Worm (Caenorhabditis elegans): ENCODE results near the gene srlf-12.

Gene srlf-12

ce11 chrIV:10891993-10892392, at the start of gene srlf-12:
TSS of gene srlf-12 (minus strand) at chrIV:10892093.
- TF ChIP-seq ama-1 (optimal IDR thresholded peaks at IDR 0.05) (no peak), tbx-37 (GFP tag; conservative IDR thresholded peaks at IDR 0.05) (no peak), tbx-11 (GFP tag; IDR thresholded peaks at IDR 0.05) (no peak), B0310.2 (tag; optimal IDR thresholded peaks at IDR 0.05) (no peak), hnd-1 (tag; optimal IDR thresholded peaks at IDR 0.05) (no peak), F13C5.2 (tag; optimal IDR thresholded peaks at IDR 0.05) (no peak), pes-1 (GFP tag; IDR thresholded peaks at IDR 0.05) (no peak), hmg-4 (GFP tag; optimal IDR thresholded peaks at IDR 0.05) (no peak)

DNA sequence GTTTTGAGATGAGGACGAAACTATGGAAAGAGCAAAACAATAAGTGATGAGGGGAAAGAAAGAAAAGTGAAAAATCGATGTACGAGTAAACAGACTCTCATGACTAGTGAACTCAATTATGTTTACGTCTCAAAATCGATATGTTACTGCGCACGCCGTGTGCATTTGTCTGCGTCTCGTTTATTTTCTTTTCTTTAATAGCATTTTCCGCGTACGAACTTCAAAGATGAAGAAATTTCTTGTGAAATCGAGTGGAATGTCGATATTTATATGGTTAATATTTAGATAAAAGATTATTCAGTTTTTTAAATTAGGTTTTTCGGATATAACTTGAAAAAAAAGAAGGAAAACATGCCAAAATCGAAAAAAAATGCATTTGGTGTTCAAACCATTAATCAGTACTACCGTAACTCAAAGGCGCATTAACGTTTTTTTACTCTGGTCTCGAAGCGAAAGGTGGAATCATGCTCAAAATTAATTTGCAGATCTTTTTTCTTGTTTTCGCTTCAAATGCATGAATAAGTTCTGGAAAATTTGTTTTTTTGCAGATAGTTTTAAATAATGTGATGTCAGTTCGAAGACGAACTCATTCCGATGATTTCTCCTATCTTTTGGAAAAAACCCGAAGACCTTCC, 45.1 kb upstream of the srlf-12 start, which contains the start of gene fic-1:
Gene fic-1, plus strand, starts transcription at position 549 of the 635 bp plus-strand sequence.
- TF ChIP-seq tbx-37 (GFP tag; conservative IDR thresholded peaks at IDR 0.05) (no peak), tbx-11 (GFP tag; IDR thresholded peaks at IDR 0.05) (no peak), ceh-36 (tag; optimal IDR thresholded peaks at IDR 0.05) (no peak), flt-1 (GFP tag; IDR thresholded peaks at IDR 0.05) (no peak), ama-1 (optimal IDR thresholded peaks at IDR 0.05) (no peak), tra-4 (tag; optimal IDR thresholded peaks at IDR 0.05) (no peak)

DNA sequence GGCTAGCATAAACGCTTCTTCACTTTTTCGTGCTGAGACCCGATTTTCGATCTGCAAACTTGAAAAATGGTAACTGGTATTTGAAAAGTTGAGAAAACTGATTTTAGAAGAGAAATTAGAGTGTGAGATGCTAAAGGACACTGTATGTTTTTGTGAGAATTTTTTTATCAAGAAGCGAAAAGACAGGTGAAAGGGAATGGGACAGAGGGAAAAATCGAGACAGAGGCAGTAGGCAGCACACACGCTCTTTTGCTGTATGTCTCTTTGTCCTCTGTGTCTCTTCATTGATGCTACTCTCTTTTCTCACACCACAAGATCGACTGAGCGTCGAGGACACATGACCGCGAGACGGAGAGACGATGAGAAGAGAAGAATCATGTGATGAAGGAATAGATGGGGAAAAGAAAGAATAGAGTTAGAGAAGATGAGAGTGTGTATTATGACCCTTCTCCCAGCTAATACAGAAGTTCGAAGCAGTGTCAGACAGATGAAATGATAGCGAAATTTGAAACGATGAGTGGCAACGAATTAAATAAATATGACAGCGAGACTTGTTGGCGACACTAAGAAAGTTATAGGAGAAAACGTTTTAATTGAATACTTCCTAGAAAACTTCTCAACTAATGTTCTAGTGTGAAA, 44.1 kb upstream of the srlf-12 start, which contains the start of gene lgg-2:
Gene lgg-2, minus strand, starts transcription at position 51 of the 639 bp plus-strand sequence.
- TF ChIP-seq hmg-4 (GFP tag; optimal IDR thresholded peaks at IDR 0.05) (peak; percentile 45), hmbx-1 (tag; optimal IDR thresholded peaks at IDR 0.05) (no peak), tbx-11 (GFP tag; IDR thresholded peaks at IDR 0.05) (no peak), ets-7 (tag; optimal IDR thresholded peaks at IDR 0.05) (no peak), scrt-1 (GFP tag; IDR thresholded peaks at IDR 0.05) (no peak), B0310.2 (tag; optimal IDR thresholded peaks at IDR 0.05) (no peak)

- TF ChIP-seq ets-7 (tag; optimal IDR thresholded peaks at IDR 0.05) = peak; percentile 11
- no peak for TF ChIP-seq B0310.2 (tag; optimal IDR thresholded peaks at IDR 0.05)
- no peak for TF ChIP-seq sea-1 (GFP tag; conservative IDR thresholded peaks at IDR 0.05)
These were observed 43.4 kb upstream of the srlf-12 start for ce11 chrIV:10935336-10935735.

DNA sequence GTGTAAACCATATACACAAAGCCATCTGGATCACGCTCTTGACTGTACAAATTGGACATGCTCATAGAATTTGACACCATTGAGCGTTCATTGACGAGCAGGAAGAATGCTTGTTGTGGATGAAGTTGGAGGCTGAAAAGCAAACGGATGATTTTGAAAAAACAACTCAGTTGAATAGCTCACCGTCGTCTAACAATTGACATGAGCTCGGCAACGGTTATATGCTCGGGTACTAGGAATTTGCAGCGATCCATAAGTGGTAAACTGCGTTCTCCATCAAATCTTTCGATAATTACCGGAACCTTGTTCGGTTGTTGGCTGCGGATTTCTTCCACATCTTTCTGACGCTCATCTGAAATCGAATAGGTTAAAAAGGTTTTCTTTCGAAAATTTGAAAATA, 42.9 kb upstream of the srlf-12 start:
- TF ChIP-seq scrt-1 (GFP tag; IDR thresholded peaks at IDR 0.05) (no peak), F13C5.2 (tag; optimal IDR thresholded peaks at IDR 0.05) (no peak), tbx-37 (GFP tag; conservative IDR thresholded peaks at IDR 0.05) (no peak), ceh-13 (GFP tag; optimal IDR thresholded peaks at IDR 0.05) (no peak), tbx-11 (GFP tag; IDR thresholded peaks at IDR 0.05) (no peak), B0310.2 (tag; optimal IDR thresholded peaks at IDR 0.05) (no peak), ama-1 (optimal IDR thresholded peaks at IDR 0.05) (no peak), hmbx-1 (tag; optimal IDR thresholded peaks at IDR 0.05) (no peak), flt-1 (GFP tag; IDR thresholded peaks at IDR 0.05) (no peak), sea-1 (GFP tag; conservative IDR thresholded peaks at IDR 0.05) (no peak), ceh-36 (tag; optimal IDR thresholded peaks at IDR 0.05) (no peak), hmg-4 (GFP tag; optimal IDR thresholded peaks at IDR 0.05) (no peak), ets-7 (tag; optimal IDR thresholded peaks at IDR 0.05) (no peak), tra-4 (tag; optimal IDR thresholded peaks at IDR 0.05) (no peak), aly-1 (tag; optimal IDR thresholded peaks at IDR 0.05) (no peak), pes-1 (GFP tag; IDR thresholded peaks at IDR 0.05) (no peak), hnd-1 (tag; optimal IDR thresholded peaks at IDR 0.05) (no peak)

DNA sequence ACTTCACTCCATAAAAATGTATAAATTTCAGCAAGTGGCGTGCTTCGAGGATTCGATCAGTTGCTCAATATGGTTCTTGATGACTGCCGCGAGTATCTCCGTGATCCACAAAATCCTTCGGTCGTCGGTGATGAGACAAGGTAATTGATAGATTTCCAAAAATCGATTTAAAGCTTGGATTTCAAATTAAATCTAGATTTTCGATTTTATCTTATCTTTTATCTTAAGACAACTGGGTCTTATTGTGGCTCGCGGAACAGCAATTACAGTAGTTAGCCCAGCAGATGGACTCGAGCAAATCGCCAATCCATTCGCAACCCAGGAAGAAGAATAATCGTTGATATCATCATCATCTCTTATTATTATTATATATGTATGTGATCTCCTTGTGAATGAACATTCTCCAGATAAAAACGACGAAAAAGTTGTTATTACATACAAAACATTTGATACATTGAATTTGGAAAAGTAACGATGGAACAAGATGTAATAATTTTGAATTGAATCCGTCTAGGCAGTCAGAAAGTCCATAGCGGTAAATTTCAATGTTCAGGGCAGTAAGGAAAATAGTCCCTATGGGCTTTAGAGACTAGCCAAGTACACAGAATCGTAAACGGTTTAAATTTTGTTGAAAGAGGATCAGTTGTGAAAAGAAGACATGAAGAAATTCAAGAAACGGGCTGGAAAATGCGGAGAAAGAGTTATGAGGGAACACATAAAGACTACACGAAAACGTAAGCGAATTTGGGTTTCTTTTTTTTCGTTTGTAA, 42.1 kb upstream of the srlf-12 start:
- TF ChIP-seq pes-1 (GFP tag; IDR thresholded peaks at IDR 0.05) (no peak), hnd-1 (tag; optimal IDR thresholded peaks at IDR 0.05) (no peak), sea-1 (GFP tag; conservative IDR thresholded peaks at IDR 0.05) (no peak), tbx-37 (GFP tag; conservative IDR thresholded peaks at IDR 0.05) (no peak), F13C5.2 (tag; optimal IDR thresholded peaks at IDR 0.05) (no peak), tra-4 (tag; optimal IDR thresholded peaks at IDR 0.05) (no peak), ama-1 (optimal IDR thresholded peaks at IDR 0.05) (no peak), scrt-1 (GFP tag; IDR thresholded peaks at IDR 0.05) (no peak), ets-7 (tag; optimal IDR thresholded peaks at IDR 0.05) (no peak), tbx-11 (GFP tag; IDR thresholded peaks at IDR 0.05) (no peak), hmg-4 (GFP tag; optimal IDR thresholded peaks at IDR 0.05) (no peak), flt-1 (GFP tag; IDR thresholded peaks at IDR 0.05) (no peak), B0310.2 (tag; optimal IDR thresholded peaks at IDR 0.05) (no peak), ceh-36 (tag; optimal IDR thresholded peaks at IDR 0.05) (no peak), hmbx-1 (tag; optimal IDR thresholded peaks at IDR 0.05) (no peak), aly-1 (tag; optimal IDR thresholded peaks at IDR 0.05) (no peak), ceh-13 (GFP tag; optimal IDR thresholded peaks at IDR 0.05) (no peak)

- TF ChIP-seq scrt-1 (GFP tag; IDR thresholded peaks at IDR 0.05) (no peak), hmg-4 (GFP tag; optimal IDR thresholded peaks at IDR 0.05) (no peak), pes-1 (GFP tag; IDR thresholded peaks at IDR 0.05) (no peak), F13C5.2 (tag; optimal IDR thresholded peaks at IDR 0.05) (peak; percentile 40), hmbx-1 (tag; optimal IDR thresholded peaks at IDR 0.05) (no peak), ets-7 (tag; optimal IDR thresholded peaks at IDR 0.05) (no peak), tbx-11 (GFP tag; IDR thresholded peaks at IDR 0.05) (0 out of 2 replicates have a peak, but pooled peaks have one; percentile 11)
These were observed 41.2 kb upstream of the srlf-12 start, which contains the start of the genes dnc-1 and lsm-7 for ce11 chrIV:10933062-10933552. TSS of gene dnc-1 (minus strand) at chrIV:10933203. TSS of gene lsm-7 (plus strand) at chrIV:10933502.
